Fruit fly (Drosophila melanogaster): ENCODE results near the gene CG4456.

- TF ChIP-seq Myc (optimal IDR thresholded peaks at IDR 0.05) (no peak), woc (GFP tag; optimal IDR thresholded peaks at IDR 0.05) (no peak), GATAd (GFP tag; optimal IDR thresholded peaks at IDR 0.05) (no peak), h (GFP tag; optimal IDR thresholded peaks at IDR 0.05) (no peak), dmrt93B (GFP tag; optimal IDR thresholded peaks at IDR 0.05) (no peak), jim (GFP tag; optimal IDR thresholded peaks at IDR 0.05) (no peak), psq (GFP tag; optimal IDR thresholded peaks at IDR 0.05) (no peak), sage (GFP tag; optimal IDR thresholded peaks at IDR 0.05) (no peak), usp (GFP tag; optimal IDR thresholded peaks at IDR 0.05) (no peak), Dfd (GFP tag; optimal IDR thresholded peaks at IDR 0.05) (no peak), foxo (GFP tag; optimal IDR thresholded peaks at IDR 0.05) (no peak), lola (GFP tag; optimal IDR thresholded peaks at IDR 0.05) (no peak), pan (optimal IDR thresholded peaks at IDR 0.05) (no peak), Jra (GFP tag; optimal IDR thresholded peaks at IDR 0.05) (no peak)
These were observed at the start of gene CG4456, which contains the start of the genes Hsp67Bc and Hsp22 for dm6 chr3L:9372278-9372975.
